Worm (Caenorhabditis elegans) whole organism, mixed stage, embryonic: ENCODE data around the gene Y69H2.9.

Experiments
- ceh-83 ChIP-seq: fragments of 200-800 bp; sonication (Bioruptor generic); optimal IDR thresholded peaks from 2 replicates; lab custom pipeline; 2018; ENCODE audit warnings: mild to moderate bottlenecking, missing genetic modification characterization, missing compliant biosample characterization
- elt-1 ChIP-seq: sonication (generic microtip); optimal IDR thresholded peaks from 2 replicates; lab custom pipeline; 2017; ENCODE audit warnings: missing genetic modification characterization, mild to moderate bottlenecking, missing compliant biosample characterization, antibody characterized with exemption, moderate library complexity, borderline replicate concordance; ENCODE audit not compliant: insufficient read depth
- mep-1 ChIP-seq: fragments of 150-350 bp; optimal IDR thresholded peaks from 2 replicates; lab custom pipeline; 2017; ENCODE audit warnings: missing biosample characterization, missing genetic modification reagents, missing genetic modification characterization, inconsistent platforms
- pha-4 ChIP-seq: fragments of 150-350 bp; optimal IDR thresholded peaks from 2 replicates; lab custom pipeline; 2018; ENCODE audit warnings: missing biosample characterization, missing genetic modification reagents, missing genetic modification characterization
- unc-62 ChIP-seq: fragments of 150-350 bp; optimal IDR thresholded peaks from 2 replicates; lab custom pipeline; 2014; ENCODE audit warnings: missing biosample characterization, missing genetic modification reagents, missing genetic modification characterization
- ztf-11 ChIP-seq: fragments of 150-350 bp; optimal IDR thresholded peaks from 2 replicates; lab custom pipeline; 2014; ENCODE audit warnings: missing biosample characterization, missing genetic modification characterization

DNA sequence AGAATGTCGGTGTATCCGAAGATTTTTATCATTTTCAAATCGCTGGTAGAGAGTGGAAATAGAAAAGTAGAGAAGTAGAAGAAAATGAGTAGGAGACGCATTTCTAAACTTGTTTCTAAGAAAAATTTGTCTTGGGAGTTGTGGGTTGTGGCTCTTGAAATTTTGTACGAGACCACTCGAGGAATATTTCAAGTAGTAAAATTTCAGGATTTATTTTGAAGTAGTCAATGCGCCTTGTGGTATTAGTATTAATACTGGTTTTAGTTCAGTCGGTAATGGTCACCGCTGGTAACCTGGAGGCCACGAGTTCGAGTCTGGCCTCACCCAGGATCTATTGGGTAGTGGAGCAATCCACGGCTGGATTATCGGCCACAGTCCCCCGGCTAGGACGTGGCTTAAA lies 47.4 kb downstream of the Y69H2.9 start, which contains the start of gene clec-252:
- TF ChIP-seq ceh-83 (no peak), pha-4 (no peak), mep-1 (tag; lab: Kevin White, UChicago) (no peak), unc-62 (GFP tag; lab: Kevin White, UChicago) (no peak), elt-1 (tag; lab: Kevin White, UChicago) (no peak), ztf-11 (no peak)
